Fruit fly (Drosophila melanogaster) S2 (cell line): ENCODE results near the gene mAChR-C.

ENCODE experiments used
- CG8478 ChIP-seq: fragments of >200 bp; optimal IDR thresholded peaks from 2 replicates; lab custom pipeline; 2018
- CTCF ChIP-seq, 2 experiments: fragments of >200 bp; optimal IDR thresholded peaks; 2 replicates each; lab custom pipeline; 2018

DNA sequence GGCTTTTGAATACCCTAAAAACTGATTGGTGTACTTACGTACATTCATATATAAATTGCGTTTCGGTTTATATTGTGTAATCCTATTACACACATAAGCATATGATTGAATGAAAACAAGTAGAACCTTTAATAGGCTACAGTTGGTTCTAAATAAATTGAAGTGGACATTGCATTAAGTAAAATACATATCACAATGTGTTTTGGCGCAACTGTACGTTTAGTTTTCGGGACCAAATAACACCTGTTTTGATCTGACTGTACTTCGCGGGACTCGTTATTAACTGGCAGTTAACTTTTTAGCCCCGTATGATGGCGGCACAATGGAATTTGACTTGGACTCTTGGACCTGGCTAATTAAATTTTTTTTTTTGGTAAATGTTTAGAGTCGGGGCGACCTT, 34.3 kb upstream of the mAChR-C start:
- TF ChIP-seq CTCF (optimal IDR thresholded peaks at IDR 0.05; lab: Kevin White, UChicago) (no peak), CG8478 (lab: Kevin White, UChicago) (no peak)
